Worm (Caenorhabditis elegans): ENCODE data around the gene ufbp-1.

ufbp-1 gene

ce11 chrIII:8417968-8418267 lies 25.5 kb downstream of the ufbp-1 start, which contains the start of gene sor-1:
Gene sor-1, plus strand, starts transcription at chrIII:8418168.
- no peak for TF ChIP-seq zip-5 (tag; optimal IDR thresholded peaks at IDR 0.05)
- TF ChIP-seq ceh-31 (tag; optimal IDR thresholded peaks at IDR 0.05): no peak
- TF ChIP-seq ceh-48 (tag; optimal IDR thresholded peaks at IDR 0.05): no peak
- no peak for TF ChIP-seq madf-2 (tag; optimal IDR thresholded peaks at IDR 0.05)

DNA sequence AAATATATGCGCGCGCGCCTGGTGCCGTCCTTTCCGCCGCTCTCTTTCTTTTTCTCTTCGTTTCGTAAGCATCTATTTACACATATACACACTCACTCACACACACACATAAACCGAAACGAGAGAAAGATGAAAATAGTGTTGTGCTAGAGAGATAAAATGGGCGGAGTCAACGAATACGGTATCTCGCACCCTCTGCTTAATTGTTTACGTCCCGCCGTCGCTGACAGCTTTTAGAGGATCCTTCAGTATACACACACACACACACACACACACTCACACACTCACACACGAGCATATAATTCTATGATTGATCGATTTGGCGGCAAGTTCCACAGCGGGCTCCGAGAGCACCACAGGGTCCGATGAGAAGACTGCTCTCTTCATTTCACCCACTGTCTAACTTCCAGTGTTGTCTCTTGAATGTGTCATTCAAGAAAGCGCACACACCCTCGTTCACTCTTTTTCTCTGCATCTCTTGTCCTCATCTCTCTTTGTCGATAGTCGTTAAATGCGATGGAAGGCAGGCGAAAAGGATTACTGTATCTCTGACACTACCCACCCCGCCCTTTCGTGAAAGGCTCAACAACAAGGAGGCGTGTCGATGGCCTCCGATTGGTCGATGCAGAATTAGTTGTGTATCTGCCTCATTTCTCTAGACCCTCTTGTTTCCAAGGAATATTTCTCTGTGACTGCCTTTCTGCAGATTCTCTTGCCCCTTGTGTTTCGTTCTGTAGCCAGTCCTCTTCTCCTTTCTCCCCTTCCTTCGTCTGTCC lies 26.0 kb downstream of the ufbp-1 start:
- TF ChIP-seq npax-4 (tag; optimal IDR thresholded peaks at IDR 0.05): no peak
- no peak for TF ChIP-seq C08G9.2 (tag; optimal IDR thresholded peaks at IDR 0.05)
- peak; percentile 35 for TF ChIP-seq gmeb-2 (tag; optimal IDR thresholded peaks at IDR 0.05)
- TF ChIP-seq unc-42 (tag; optimal IDR thresholded peaks at IDR 0.05): peak; percentile 78
- TF ChIP-seq ceh-48 (tag; optimal IDR thresholded peaks at IDR 0.05): peak; percentile 66
- TF ChIP-seq pqm-1 (tag; optimal IDR thresholded peaks at IDR 0.05): no peak
- TF ChIP-seq dmd-4 (tag; optimal IDR thresholded peaks at IDR 0.05; ENCODE audit: borderline replicate concordance): peak; percentile 1
- no peak for TF ChIP-seq hlh-13 (GFP tag; optimal IDR thresholded peaks at IDR 0.05)
- TF ChIP-seq hlh-8 (tag; optimal IDR thresholded peaks at IDR 0.05): peak; percentile 15
- no peak for TF ChIP-seq lim-6 (tag; optimal IDR thresholded peaks at IDR 0.05)
- TF ChIP-seq ttx-3 (tag; optimal IDR thresholded peaks at IDR 0.05): peak; percentile 19
- TF ChIP-seq ets-4 (tag; optimal IDR thresholded peaks at IDR 0.05): peak; percentile 50
- peak; percentile 100 for TF ChIP-seq nfya-1 (tag; optimal IDR thresholded peaks at IDR 0.05)
- TF ChIP-seq hlh-30 (tag; optimal IDR thresholded peaks at IDR 0.05; ENCODE audit: insufficient read depth): peak; percentile 70
- TF ChIP-seq pha-2 (tag; optimal IDR thresholded peaks at IDR 0.05): peak; percentile 83
- TF ChIP-seq sox-2 (GFP tag; IDR thresholded peaks at IDR 0.05): peak; percentile 61
- no peak for TF ChIP-seq ceh-14 (tag; optimal IDR thresholded peaks at IDR 0.05)
- TF ChIP-seq ceh-22 (tag; optimal IDR thresholded peaks at IDR 0.05): peak; percentile 87
- TF ChIP-seq ceh-2 (tag; optimal IDR thresholded peaks at IDR 0.05): peak; percentile 41
- TF ChIP-seq ceh-45 (GFP tag; IDR thresholded peaks at IDR 0.05): no peak
- TF ChIP-seq K09A11.1 (tag; optimal IDR thresholded peaks at IDR 0.05; ENCODE audit: insufficient read depth): no peak
- peak; percentile 98 for TF ChIP-seq unc-55 (GFP tag; optimal IDR thresholded peaks at IDR 0.05)
- TF ChIP-seq eyg-1 (tag; optimal IDR thresholded peaks at IDR 0.05): peak; percentile 70
- peak; percentile 2 for TF ChIP-seq pat-9 (tag; optimal IDR thresholded peaks at IDR 0.05)
- no peak for TF ChIP-seq ceh-24 (tag; optimal IDR thresholded peaks at IDR 0.05)
- no peak for TF ChIP-seq ceh-9 (tag; optimal IDR thresholded peaks at IDR 0.05)
- peak; percentile 76 for TF ChIP-seq syd-9 (tag; optimal IDR thresholded peaks at IDR 0.05)
- no peak for TF ChIP-seq hlh-6 (tag; optimal IDR thresholded peaks at IDR 0.05)
- TF ChIP-seq tbx-2 (tag; optimal IDR thresholded peaks at IDR 0.05): peak; percentile 77
- peak; percentile 54 for TF ChIP-seq rnt-1 (tag; optimal IDR thresholded peaks at IDR 0.05)
- peak; percentile 98 for TF ChIP-seq ceh-18 (tag; optimal IDR thresholded peaks at IDR 0.05)
- no peak for TF ChIP-seq nhr-11 (tag; optimal IDR thresholded peaks at IDR 0.05)
- TF ChIP-seq ztf-16 (tag; optimal IDR thresholded peaks at IDR 0.05): peak; percentile 55
- no peak for TF ChIP-seq C38D4.7 (GFP tag; optimal IDR thresholded peaks at IDR 0.05)
- peak; percentile 44 for TF ChIP-seq dve-1 (tag; optimal IDR thresholded peaks at IDR 0.05)
- TF ChIP-seq ceh-30 (tag; optimal IDR thresholded peaks at IDR 0.05): no peak
- no peak for TF ChIP-seq unc-86 (tag; optimal IDR thresholded peaks at IDR 0.05)
- TF ChIP-seq K02D7.2 (tag; optimal IDR thresholded peaks at IDR 0.05): no peak
- peak; percentile 95 for TF ChIP-seq ceh-31 (tag; optimal IDR thresholded peaks at IDR 0.05)
- no peak for TF ChIP-seq nhr-232 (tag; optimal IDR thresholded peaks at IDR 0.05)
- TF ChIP-seq mec-3 (tag; optimal IDR thresholded peaks at IDR 0.05; ENCODE audit: borderline replicate concordance): no peak
- peak; percentile 9 for TF ChIP-seq T23F11.4 (GFP tag; optimal IDR thresholded peaks at IDR 0.05)
- TF ChIP-seq fkh-10 (GFP tag; optimal IDR thresholded peaks at IDR 0.05): no peak
- TF ChIP-seq F13H6.1 (tag; optimal IDR thresholded peaks at IDR 0.05): peak; percentile 48
- TF ChIP-seq ceh-19 (GFP tag; optimal IDR thresholded peaks at IDR 0.05): peak; percentile 5
- peak; percentile 18 for TF ChIP-seq ceh-6 (GFP tag; optimal IDR thresholded peaks at IDR 0.05)
- no peak for TF ChIP-seq fkh-6 (tag; optimal IDR thresholded peaks at IDR 0.05)
- no peak for TF ChIP-seq odd-2 (tag; optimal IDR thresholded peaks at IDR 0.05)
